Worm (Caenorhabditis elegans): Measurements from ENCODE around the gene T28A11.3.

- no peak for TF ChIP-seq pqm-1 (tag; optimal IDR thresholded peaks at IDR 0.05)
- TF ChIP-seq elt-3 (tag; optimal IDR thresholded peaks at IDR 0.05): no peak
- no peak for TF ChIP-seq nhr-43 (tag; optimal IDR thresholded peaks at IDR 0.05; ENCODE audit: poor library complexity, severe bottlenecking)
- no peak for TF ChIP-seq ceh-82 (tag; optimal IDR thresholded peaks at IDR 0.05)
- no peak for TF ChIP-seq ztf-11 (tag; optimal IDR thresholded peaks at IDR 0.05)
These were observed 3.0 kb downstream of the T28A11.3 start, which contains the start of gene fbxa-64 for ce11 chrV:3278101-3278639.

Measured in whole organism, L3 larva.